Fruit fly (Drosophila melanogaster) whole organism, embryonic: ENCODE results near the gene CG42512.

ENCODE experiments used
- Atf3 ChIP-seq: fragments of 200-800 bp; sonication (Bioruptor generic); optimal IDR thresholded peaks from 3 replicates; lab custom pipeline; 2016; ENCODE audit warnings: missing biosample characterization, missing genetic modification characterization
- BEAF-32 ChIP-seq: fragments of 200-800 bp; sonication (Bioruptor generic); optimal IDR thresholded peaks from 3 replicates; lab custom pipeline; 2017; ENCODE audit warnings: missing biosample characterization, missing genetic modification characterization, mild to moderate bottlenecking, moderate library complexity, missing genetic modification reagents
- Bdp1 ChIP-seq: fragments of 200-800 bp; sonication (Bioruptor generic); optimal IDR thresholded peaks from 3 replicates; lab custom pipeline; 2016; ENCODE audit warnings: missing biosample characterization, missing genetic modification characterization
- CG10979 ChIP-seq: fragments of 200-800 bp; sonication (Bioruptor generic); optimal IDR thresholded peaks from 2 replicates; lab custom pipeline; 2018; ENCODE audit warnings: missing biosample characterization, mild to moderate bottlenecking, missing genetic modification characterization, moderate library complexity
- CG11085 ChIP-seq: fragments of 200-800 bp; sonication (Bioruptor generic); IDR thresholded peaks from 2 replicates; pipeline ENCODE4 v1.3.6; 2022; ENCODE audit warnings: missing biosample characterization, missing genetic modification characterization
- CG11695 ChIP-seq: fragments of 200-800 bp; sonication (Bioruptor generic); IDR thresholded peaks from 3 replicates; pipeline ENCODE4 v1.3.6; 2022; ENCODE audit warnings: missing biosample characterization, missing genetic modification characterization
- CG17359 ChIP-seq: fragments of 200-800 bp; sonication (Bioruptor generic); optimal IDR thresholded peaks from 3 replicates; lab custom pipeline; 2018; ENCODE audit warnings: missing biosample characterization, mild to moderate bottlenecking, missing genetic modification characterization, moderate library complexity
- CG18011 ChIP-seq: fragments of 200-800 bp; sonication (Bioruptor generic); optimal IDR thresholded peaks from 2 replicates; lab custom pipeline; 2017; ENCODE audit warnings: missing biosample characterization, missing genetic modification characterization, mild to moderate bottlenecking, moderate library complexity, missing genotype
- CG2678 ChIP-seq: fragments of 200-800 bp; sonication (Bioruptor generic); optimal IDR thresholded peaks from 3 replicates; lab custom pipeline; 2019; ENCODE audit warnings: missing biosample characterization, mild to moderate bottlenecking, missing genetic modification characterization, moderate library complexity
- CG2875 ChIP-seq: fragments of 200-800 bp; sonication (Bioruptor generic); optimal IDR thresholded peaks from 2 replicates; lab custom pipeline; 2017; ENCODE audit warnings: missing biosample characterization, mild to moderate bottlenecking, missing genetic modification characterization, missing genetic modification reagents
- CG31224 ChIP-seq: fragments of 200-800 bp; sonication (Bioruptor generic); IDR thresholded peaks from 2 replicates; pipeline ENCODE4 v1.3.6; 2022; ENCODE audit warnings: missing biosample characterization, missing genetic modification characterization
- CG3726 ChIP-seq: fragments of 200-800 bp; sonication (Bioruptor generic); IDR thresholded peaks from 3 replicates; pipeline ENCODE4, ENCODE4 v1.3.6; 2022; ENCODE audit warnings: missing biosample characterization, missing genetic modification characterization
- CG43689 ChIP-seq: fragments of 200-800 bp; sonication (Bioruptor generic); IDR thresholded peaks from 2 replicates; pipeline ENCODE4 v1.3.6; 2022; ENCODE audit warnings: missing biosample characterization, missing genetic modification characterization
- CG4424 ChIP-seq: fragments of 200-800 bp; sonication (Bioruptor generic); optimal IDR thresholded peaks from 3 replicates; lab custom pipeline; 2016; ENCODE audit warnings: missing biosample characterization, missing genetic modification characterization
- CG6272 ChIP-seq: fragments of 200-800 bp; sonication (Bioruptor generic); IDR thresholded peaks from 2 replicates; pipeline ENCODE4 v1.3.6; 2022; ENCODE audit warnings: missing biosample characterization, missing genetic modification characterization
- CG6654 ChIP-seq: fragments of 200-800 bp; sonication (Bioruptor generic); optimal IDR thresholded peaks from 2 replicates; lab custom pipeline; 2017; ENCODE audit warnings: missing biosample characterization, mild to moderate bottlenecking, missing genetic modification characterization
- CG7987 ChIP-seq: fragments of 200-800 bp; sonication (Bioruptor generic); optimal IDR thresholded peaks from 2 replicates; lab custom pipeline; 2018; ENCODE audit warnings: missing biosample characterization, mild to moderate bottlenecking, missing genetic modification characterization, moderate library complexity
- CG8281 ChIP-seq: fragments of 200-800 bp; sonication (Bioruptor generic); optimal IDR thresholded peaks from 2 replicates; lab custom pipeline; 2018; ENCODE audit warnings: missing biosample characterization, mild to moderate bottlenecking, missing genetic modification characterization, moderate library complexity
- CG8388 ChIP-seq: fragments of 200-800 bp; sonication (Bioruptor generic); optimal IDR thresholded peaks from 2 replicates; lab custom pipeline; 2019; ENCODE audit warnings: missing biosample characterization, mild to moderate bottlenecking, missing genetic modification characterization, moderate library complexity
- Dip3 ChIP-seq: fragments of 200-800 bp; sonication (Bioruptor generic); optimal IDR thresholded peaks from 3 replicates; lab custom pipeline; 2016; ENCODE audit warnings: missing biosample characterization, missing genetic modification characterization
- Doc3 ChIP-seq: fragments of 200-800 bp; sonication (Bioruptor generic); IDR thresholded peaks from 3 replicates; pipeline ENCODE4 v1.3.6; 2022; ENCODE audit warnings: missing biosample characterization, missing genetic modification characterization; ENCODE audit not compliant: partially characterized antibody
- E2f2 ChIP-seq: fragments of 200-800 bp; sonication (Bioruptor generic); IDR thresholded peaks from 2 replicates; pipeline ENCODE4 v1.3.6; 2022; ENCODE audit warnings: missing biosample characterization, missing genetic modification characterization
- Fer3 ChIP-seq: fragments of 200-800 bp; sonication (Bioruptor generic); optimal IDR thresholded peaks from 2 replicates; lab custom pipeline; 2018; ENCODE audit warnings: missing biosample characterization, mild to moderate bottlenecking, missing genetic modification characterization, moderate library complexity
- H2.0 ChIP-seq: fragments of 200-800 bp; sonication (Bioruptor generic); IDR thresholded peaks from 2 replicates; pipeline ENCODE4 v1.3.6; 2022; ENCODE audit warnings: missing biosample characterization, missing genetic modification characterization
- HmgD ChIP-seq: fragments of 200-800 bp; sonication (Bioruptor generic); optimal IDR thresholded peaks from 3 replicates; lab custom pipeline; 2016; ENCODE audit warnings: missing biosample characterization, missing genetic modification characterization
- Hmx ChIP-seq: fragments of 200-800 bp; sonication (Bioruptor generic); optimal IDR thresholded peaks from 2 replicates; lab custom pipeline; 2016; ENCODE audit warnings: missing biosample characterization, missing genetic modification characterization
- Hr39 ChIP-seq: fragments of >200 bp; optimal IDR thresholded peaks from 2 replicates; lab custom pipeline; 2017
- Lpt ChIP-seq: fragments of >200 bp; optimal IDR thresholded peaks from 2 replicates; lab custom pipeline; 2018; ENCODE audit warnings: missing biosample characterization, missing genetic modification characterization
- Myb ChIP-seq: fragments of 200-800 bp; sonication (Bioruptor generic); optimal IDR thresholded peaks from 2 replicates; lab custom pipeline; 2016; ENCODE audit warnings: missing biosample characterization, missing genetic modification characterization
- Oaz ChIP-seq: fragments of 200-800 bp; sonication (Bioruptor generic); IDR thresholded peaks from 2 replicates; pipeline ENCODE4 v1.3.6; 2022; ENCODE audit warnings: missing biosample characterization, missing genetic modification characterization
- TFAM ChIP-seq: fragments of 200-800 bp; sonication (Bioruptor generic); optimal IDR thresholded peaks from 2 replicates; lab custom pipeline; 2017; ENCODE audit warnings: missing biosample characterization, missing genetic modification characterization, inconsistent platforms
- ab ChIP-seq: fragments of 200-800 bp; sonication (Bioruptor generic); optimal IDR thresholded peaks from 2 replicates; lab custom pipeline; 2016; ENCODE audit warnings: missing biosample characterization, missing genetic modification characterization
- ap ChIP-seq: fragments of 200-800 bp; sonication (Bioruptor generic); IDR thresholded peaks from 2 replicates; pipeline ENCODE4 v1.3.6; 2022; ENCODE audit warnings: missing biosample characterization, missing genetic modification characterization
- ash1 ChIP-seq: fragments of 200-800 bp; sonication (Bioruptor generic); optimal IDR thresholded peaks from 2 replicates; lab custom pipeline; 2018; ENCODE audit warnings: missing biosample characterization, mild to moderate bottlenecking, missing genetic modification characterization
- bsh ChIP-seq, 2 experiments: fragments of 200-800 bp; sonication (Bioruptor generic); optimal IDR thresholded peaks; 2 replicates each; lab custom pipeline; 2017 to 2018; ENCODE audit warnings: mild to moderate bottlenecking in 2 of 2, missing biosample characterization in 2 of 2, missing genetic modification characterization in 2 of 2, moderate library complexity in 1 of 2
- cad ChIP-seq: fragments of >200 bp; optimal IDR thresholded peaks from 2 replicates; lab custom pipeline; 2017; ENCODE audit warnings: missing biosample characterization, missing genetic modification characterization
- chn ChIP-seq: fragments of 200-800 bp; sonication (Bioruptor generic); optimal IDR thresholded peaks from 2 replicates; lab custom pipeline; 2016; ENCODE audit warnings: missing biosample characterization, missing genetic modification characterization
- dm ChIP-seq: fragments of 200-800 bp; sonication (Bioruptor generic); optimal IDR thresholded peaks from 3 replicates; lab custom pipeline; 2016; ENCODE audit warnings: missing biosample characterization, missing genetic modification characterization
- dmrt99B ChIP-seq: fragments of 200-800 bp; sonication (Bioruptor generic); optimal IDR thresholded peaks from 2 replicates; lab custom pipeline; 2018; ENCODE audit warnings: missing biosample characterization, mild to moderate bottlenecking, missing genetic modification characterization, moderate library complexity
- fu2 ChIP-seq: fragments of 200-800 bp; sonication (Bioruptor generic); optimal IDR thresholded peaks from 2 replicates; lab custom pipeline; 2016; ENCODE audit warnings: missing biosample characterization, missing genetic modification characterization
- gcm ChIP-seq: fragments of 200-800 bp; sonication (Bioruptor generic); optimal IDR thresholded peaks from 2 replicates; lab custom pipeline; 2019; ENCODE audit warnings: missing biosample characterization, mild to moderate bottlenecking, missing genetic modification characterization, moderate library complexity
- gem ChIP-seq: fragments of 200-800 bp; sonication (Bioruptor generic); optimal IDR thresholded peaks from 2 replicates; lab custom pipeline; 2019; ENCODE audit warnings: missing biosample characterization, mild to moderate bottlenecking, missing genetic modification characterization, moderate library complexity
- jumu ChIP-seq: fragments of 200-800 bp; sonication (Bioruptor generic); optimal IDR thresholded peaks from 3 replicates; lab custom pipeline; 2016; ENCODE audit warnings: missing biosample characterization, missing genetic modification characterization
- lmd ChIP-seq: fragments of 200-800 bp; sonication (Bioruptor generic); IDR thresholded peaks from 2 replicates; pipeline ENCODE4 v1.3.6; 2022; ENCODE audit warnings: missing biosample characterization, missing genetic modification characterization
- pb ChIP-seq: fragments of 200-800 bp; sonication (Bioruptor generic); optimal IDR thresholded peaks from 3 replicates; lab custom pipeline; 2016; ENCODE audit warnings: missing biosample characterization, missing genetic modification characterization
- row ChIP-seq: fragments of 200-800 bp; sonication (Bioruptor generic); IDR thresholded peaks from 3 replicates; pipeline ENCODE4 v1.3.6; 2022; ENCODE audit warnings: missing biosample characterization, missing genetic modification characterization
- sc ChIP-seq, 3 experiments: fragments of >200 bp in 2 of 3; fragments of 200-800 bp in 1 of 3; sonication (Bioruptor generic) in 1 of 3; optimal IDR thresholded peaks; 2 replicates in 2 of 3; 3 replicates in 1 of 3; lab custom pipeline; 2017; ENCODE audit warnings: mild to moderate bottlenecking in 1 of 3, missing biosample characterization in 1 of 3, missing genetic modification characterization in 1 of 3, missing genetic modification reagents in 1 of 3
- sens ChIP-seq: fragments of 200-800 bp; sonication (Bioruptor generic); peaks from one replicate; lab custom pipeline; 2016; ENCODE audit warnings: missing biosample characterization, missing genetic modification characterization
- so ChIP-seq: fragments of 200-800 bp; sonication (Bioruptor generic); IDR thresholded peaks from 3 replicates; pipeline ENCODE4 v1.3.6; 2022; ENCODE audit warnings: missing biosample characterization, missing genetic modification characterization
- sug ChIP-seq: fragments of 200-800 bp; optimal IDR thresholded peaks from 2 replicates; lab custom pipeline; 2019; ENCODE audit warnings: missing biosample characterization, mild to moderate bottlenecking, missing genetic modification characterization, moderate library complexity
- wdn ChIP-seq: fragments of 200-800 bp; sonication (Bioruptor generic); IDR thresholded peaks from 2 replicates; pipeline ENCODE4 v1.3.6; 2022; ENCODE audit warnings: missing biosample characterization, missing genetic modification characterization
- yki ChIP-seq: fragments of >200 bp; optimal IDR thresholded peaks from 3 replicates; lab custom pipeline; 2018
- zen ChIP-seq: fragments of 200-800 bp; sonication (Bioruptor generic); optimal IDR thresholded peaks from 3 replicates; lab custom pipeline; 2018; ENCODE audit warnings: missing biosample characterization, mild to moderate bottlenecking, missing genetic modification characterization, moderate library complexity

Gene CG42512

dm6 chrX:16690499-16690898 is 39.3 kb downstream of the CG42512 start:
- TF ChIP-seq bsh (GFP tag; optimal IDR thresholded peaks at IDR 0.05; lab: Kevin White, UChicago), result peak; percentile 18 to 59
- no peak for TF ChIP-seq Atf3 (GFP tag; lab: Kevin White, UChicago)
- TF ChIP-seq CG10979 (tag; lab: Kevin White, UChicago), result peak; percentile 8
- TF ChIP-seq E2f2 (GFP tag; lab: Robert Waterston, UW), result no peak
- TF ChIP-seq sens (GFP tag; lab: Kevin White, UChicago), result peak; percentile 89
- no peak for TF ChIP-seq pb (GFP tag; lab: Kevin White, UChicago)
- no peak for TF ChIP-seq CG11085 (GFP tag; lab: Robert Waterston, UW)
- TF ChIP-seq CG2875 (GFP tag; lab: Kevin White, UChicago), result no peak
- no peak for TF ChIP-seq zen
- no peak for TF ChIP-seq CG43689
- peak; percentile 55 for TF ChIP-seq row (GFP tag; lab: Robert Waterston, UW)
- no peak for TF ChIP-seq Hr39 (lab: Kevin White, UChicago)
- no peak for TF ChIP-seq Doc3 (GFP tag; lab: Robert Waterston, UW)
- 0 out of 3 replicates have a peak, but pooled peaks have one; percentile 38 for TF ChIP-seq so (GFP tag; lab: Robert Waterston, UW)
- TF ChIP-seq gem (tag; lab: Kevin White, UChicago), result peak; percentile 46
- peak; percentile 27 for TF ChIP-seq dmrt99B
- no peak for TF ChIP-seq Fer3 (tag; lab: Kevin White, UChicago)
- TF ChIP-seq CG31224 (GFP tag; lab: Robert Waterston, UW), result no peak
- TF ChIP-seq HmgD (GFP tag; lab: Kevin White, UChicago), result no peak
- no peak for TF ChIP-seq Lpt (GFP tag; lab: Kevin White, UChicago)
- TF ChIP-seq jumu, result no peak
- no peak for TF ChIP-seq CG6654 (GFP tag; lab: Kevin White, UChicago)
- no peak for TF ChIP-seq sug
- TF ChIP-seq TFAM (GFP tag; lab: Kevin White, UChicago), result no peak
- no peak for TF ChIP-seq yki (lab: Kevin White, UChicago)
- no peak for TF ChIP-seq ab (GFP tag; lab: Kevin White, UChicago)
- no peak for TF ChIP-seq Bdp1 (GFP tag; lab: Kevin White, UChicago)
- no peak for TF ChIP-seq CG4424 (GFP tag; lab: Kevin White, UChicago)
- no peak for TF ChIP-seq CG18011 (GFP tag; lab: Kevin White, UChicago)
- no peak for TF ChIP-seq cad (GFP tag; lab: Kevin White, UChicago)
- no peak for TF ChIP-seq Oaz (GFP tag; lab: Robert Waterston, UW)
- TF ChIP-seq lmd (GFP tag; lab: Robert Waterston, UW), result peak; percentile 26; the same call in 1 of the 2 replicates
- no peak for TF ChIP-seq ash1 (GFP tag; lab: Kevin White, UChicago)
- TF ChIP-seq H2.0 (GFP tag; lab: Robert Waterston, UW), result peak; percentile 55
- TF ChIP-seq ap (GFP tag; lab: Robert Waterston, UW), result 0 out of 2 replicates have a peak, but pooled peaks have one; percentile 3
- no peak for TF ChIP-seq Dip3 (GFP tag; lab: Kevin White, UChicago)
- no peak for TF ChIP-seq gcm (GFP tag; lab: Kevin White, UChicago)
- TF ChIP-seq CG7987, result no peak
- TF ChIP-seq CG8281 (tag; lab: Kevin White, UChicago), result no peak
- TF ChIP-seq sc (optimal IDR thresholded peaks at IDR 0.05; lab: Kevin White, UChicago), result no peak
- TF ChIP-seq sc (GFP tag; optimal IDR thresholded peaks at IDR 0.05; lab: Kevin White, UChicago), result no peak
- TF ChIP-seq CG17359 (tag; lab: Kevin White, UChicago), result peak; percentile 42
- TF ChIP-seq CG11695 (GFP tag; lab: Robert Waterston, UW), result no peak
- TF ChIP-seq Hmx (GFP tag; lab: Kevin White, UChicago), result no peak
- no peak for TF ChIP-seq CG3726
- no peak for TF ChIP-seq chn
- TF ChIP-seq CG8388, result peak; percentile 8
- TF ChIP-seq fu2 (GFP tag; lab: Kevin White, UChicago), result no peak
- peak; percentile 23 for TF ChIP-seq CG2678 (tag; lab: Kevin White, UChicago)
- no peak for TF ChIP-seq wdn (GFP tag; lab: Robert Waterston, UW)
- TF ChIP-seq dm, result no peak
- TF ChIP-seq Myb (GFP tag; lab: Kevin White, UChicago), result no peak
- TF ChIP-seq CG6272 (GFP tag; lab: Robert Waterston, UW), result no peak
- TF ChIP-seq BEAF-32, result no peak
